Fruit fly (Drosophila melanogaster): ENCODE results near the gene Svil.

DNA sequence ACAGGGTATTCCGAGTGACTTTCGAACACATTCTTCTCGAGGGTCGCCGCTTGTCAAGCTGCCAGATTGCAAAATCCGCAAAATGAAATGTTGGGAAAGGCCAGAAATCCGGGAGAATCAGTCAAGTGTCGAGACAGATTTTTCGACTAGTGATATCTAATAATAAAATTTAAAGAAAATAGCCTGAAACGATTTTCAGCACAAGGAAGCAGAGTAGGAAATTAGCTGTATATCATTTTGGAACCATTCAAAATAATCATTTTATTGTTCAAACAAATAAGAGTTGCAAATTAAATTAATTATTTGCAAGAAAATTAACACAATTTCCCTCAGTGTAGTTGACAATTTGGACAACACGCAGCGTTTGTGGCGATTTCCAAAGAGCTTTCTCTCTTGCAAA is 153.2 kb downstream of the Svil start:
- TF ChIP-seq Eip78C (GFP tag) (no peak), eg (GFP tag; IDR thresholded peaks at IDR 0.05) (peak; percentile 23; the same call in 1 of the 3 replicates), CG8319 (GFP tag; optimal IDR thresholded peaks at IDR 0.05) (no peak), CG1621 (tag; optimal IDR thresholded peaks at IDR 0.05) (no peak)
